Worm (Caenorhabditis elegans) whole organism, L3 larva: ENCODE measurements around the gene T01D3.1.

ENCODE experiments used
- R02D3.7 ChIP-seq: fragments of 150-350 bp; optimal IDR thresholded peaks from 2 replicates; lab custom pipeline; 2014; ENCODE audit warnings: missing biosample characterization, missing genetic modification characterization
- egl-27 ChIP-seq: sonication (generic microtip); optimal IDR thresholded peaks from 4 replicates; lab custom pipeline; 2017; ENCODE audit warnings: missing biosample characterization, missing genetic modification reagents, missing genetic modification characterization
- elt-2 ChIP-seq: sonication (generic microtip); optimal IDR thresholded peaks from 2 replicates; lab custom pipeline; 2016; ENCODE audit warnings: missing genetic modification reagents, mild to moderate bottlenecking, missing genetic modification characterization, missing compliant biosample characterization
- lin-39 ChIP-seq: fragments of 150-350 bp; optimal IDR thresholded peaks from 2 replicates; lab custom pipeline; 2018; ENCODE audit warnings: missing biosample characterization, missing genetic modification reagents, missing genetic modification characterization
- nfya-1 ChIP-seq: sonication (generic microtip); optimal IDR thresholded peaks from 2 replicates; lab custom pipeline; 2017; ENCODE audit warnings: missing genetic modification characterization, mild to moderate bottlenecking, missing compliant biosample characterization, antibody characterized with exemption, moderate library complexity; ENCODE audit not compliant: insufficient read depth
- nhr-11 ChIP-seq: fragments of 150-350 bp; optimal IDR thresholded peaks from 2 replicates; lab custom pipeline; 2014; ENCODE audit warnings: missing biosample characterization, missing genetic modification characterization
- ztf-11 ChIP-seq: fragments of 150-350 bp; optimal IDR thresholded peaks from 2 replicates; lab custom pipeline; 2014; ENCODE audit warnings: missing biosample characterization, missing genetic modification characterization

DNA sequence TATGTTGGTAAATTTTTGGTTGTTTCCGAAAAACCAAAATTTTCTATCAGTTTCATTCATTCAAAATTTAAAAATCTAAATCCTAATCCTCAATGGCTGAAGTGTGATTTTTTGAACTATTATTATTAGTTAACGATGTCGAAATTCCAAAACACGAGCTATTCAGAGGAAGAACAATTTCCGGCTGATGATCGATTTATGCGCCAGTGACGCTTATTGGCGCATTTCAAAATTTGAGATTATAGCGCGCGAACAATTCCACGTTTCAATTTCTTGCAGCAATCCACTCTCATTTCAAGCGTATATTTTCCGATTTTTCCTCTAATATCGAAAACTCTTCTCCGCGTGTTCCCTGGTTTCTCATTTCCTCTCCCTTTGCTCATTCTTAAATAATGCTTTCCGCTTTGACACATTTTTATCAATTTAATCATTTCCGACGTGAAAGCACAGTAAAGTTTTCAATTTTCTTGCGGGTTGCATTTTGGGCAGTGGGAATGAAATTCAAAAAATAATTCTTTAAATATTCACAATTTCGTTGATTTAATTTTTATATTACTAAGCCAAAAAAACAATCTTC is 25.3 kb upstream of the T01D3.1 start:
- TF ChIP-seq nfya-1 (tag; lab: Kevin White, UChicago) (peak; percentile 19), egl-27 (tag; lab: Kevin White, UChicago) (no peak), elt-2 (peak; percentile 51), nhr-11 (tag; lab: Kevin White, UChicago) (no peak), lin-39 (tag; lab: Kevin White, UChicago) (no peak), R02D3.7 (no peak), ztf-11 (tag; lab: Kevin White, UChicago) (no peak)
